Fruit fly (Drosophila melanogaster) whole organism, embryonic: ENCODE data around the gene CG2972.

Experiments
- ATbp ChIP-seq: fragments of 200-800 bp; sonication (Bioruptor generic); optimal IDR thresholded peaks from 2 replicates; lab custom pipeline; 2017; ENCODE audit warnings: missing biosample characterization, mild to moderate bottlenecking, missing genetic modification characterization, missing genetic modification reagents
- Blimp-1 ChIP-seq: fragments of 200-800 bp; sonication (Bioruptor generic); optimal IDR thresholded peaks from 3 replicates; lab custom pipeline; 2018; ENCODE audit warnings: missing biosample characterization, missing genetic modification characterization, mild to moderate bottlenecking, moderate library complexity, missing genetic modification reagents
- CG12219 ChIP-seq: fragments of 200-800 bp; sonication (Bioruptor generic); optimal IDR thresholded peaks from 3 replicates; lab custom pipeline; 2018; ENCODE audit warnings: missing biosample characterization, mild to moderate bottlenecking, missing genetic modification characterization
- CG14710 ChIP-seq: fragments of 200-800 bp; sonication (Bioruptor generic); optimal IDR thresholded peaks from 3 replicates; lab custom pipeline; 2019; ENCODE audit warnings: missing biosample characterization, mild to moderate bottlenecking, missing genetic modification characterization, moderate library complexity
- CG1529 ChIP-seq: fragments of 200-800 bp; sonication (Bioruptor generic); optimal IDR thresholded peaks from 3 replicates; lab custom pipeline; 2018; ENCODE audit warnings: missing biosample characterization, missing genetic modification characterization
- CG15601 ChIP-seq: fragments of 200-800 bp; sonication (Bioruptor generic); optimal IDR thresholded peaks from 3 replicates; lab custom pipeline; 2019; ENCODE audit warnings: missing biosample characterization, mild to moderate bottlenecking, missing genetic modification characterization, moderate library complexity
- CG17328 ChIP-seq: fragments of 200-800 bp; sonication (Bioruptor generic); IDR thresholded peaks from 2 replicates; pipeline ENCODE4 v1.3.6; 2022; ENCODE audit warnings: missing biosample characterization, missing genetic modification characterization
- CG17359 ChIP-seq: fragments of 200-800 bp; sonication (Bioruptor generic); optimal IDR thresholded peaks from 3 replicates; lab custom pipeline; 2018; ENCODE audit warnings: missing biosample characterization, mild to moderate bottlenecking, missing genetic modification characterization, moderate library complexity
- CG17361 ChIP-seq: fragments of 200-800 bp; sonication (Bioruptor generic); IDR thresholded peaks from 3 replicates; pipeline ENCODE4 v1.3.6; 2022; ENCODE audit warnings: missing biosample characterization, missing genetic modification characterization
- CG2678 ChIP-seq: fragments of 200-800 bp; sonication (Bioruptor generic); optimal IDR thresholded peaks from 3 replicates; lab custom pipeline; 2019; ENCODE audit warnings: missing biosample characterization, mild to moderate bottlenecking, missing genetic modification characterization, moderate library complexity
- CG2875 ChIP-seq: fragments of 200-800 bp; sonication (Bioruptor generic); optimal IDR thresholded peaks from 2 replicates; lab custom pipeline; 2017; ENCODE audit warnings: missing biosample characterization, mild to moderate bottlenecking, missing genetic modification characterization, missing genetic modification reagents
- CG31441 ChIP-seq: fragments of 200-800 bp; sonication (Bioruptor generic); IDR thresholded peaks from 2 replicates; pipeline ENCODE4 v1.3.6; 2022; ENCODE audit warnings: missing biosample characterization, missing genetic modification characterization
- CG8388 ChIP-seq: fragments of 200-800 bp; sonication (Bioruptor generic); optimal IDR thresholded peaks from 2 replicates; lab custom pipeline; 2019; ENCODE audit warnings: missing biosample characterization, mild to moderate bottlenecking, missing genetic modification characterization, moderate library complexity
- D19A ChIP-seq: fragments of 200-800 bp; optimal IDR thresholded peaks from 3 replicates; lab custom pipeline; 2019; ENCODE audit warnings: missing biosample characterization, mild to moderate bottlenecking, missing genetic modification characterization, moderate library complexity
- Fer3 ChIP-seq: fragments of 200-800 bp; sonication (Bioruptor generic); optimal IDR thresholded peaks from 2 replicates; lab custom pipeline; 2018; ENCODE audit warnings: missing biosample characterization, mild to moderate bottlenecking, missing genetic modification characterization, moderate library complexity
- H2.0 ChIP-seq: fragments of 200-800 bp; sonication (Bioruptor generic); IDR thresholded peaks from 2 replicates; pipeline ENCODE4 v1.3.6; 2022; ENCODE audit warnings: missing biosample characterization, missing genetic modification characterization
- Hand ChIP-seq: fragments of 200-800 bp; sonication (Bioruptor generic); optimal IDR thresholded peaks from 2 replicates; lab custom pipeline; 2017; ENCODE audit warnings: mild to moderate bottlenecking, missing biosample characterization, missing genetic modification reagents, missing genetic modification characterization
- Kr ChIP-seq: fragments of 200-800 bp; sonication (Bioruptor generic); optimal IDR thresholded peaks from 2 replicates; lab custom pipeline; 2017; ENCODE audit warnings: missing biosample characterization, mild to moderate bottlenecking, missing genetic modification characterization
- Mes4 ChIP-seq: fragments of 200-800 bp; sonication (Bioruptor generic); optimal IDR thresholded peaks from 2 replicates; lab custom pipeline; 2016; ENCODE audit warnings: missing biosample characterization, missing genetic modification characterization
- NfI ChIP-seq: fragments of 200-800 bp; sonication (Bioruptor generic); optimal IDR thresholded peaks from 3 replicates; lab custom pipeline; 2018; ENCODE audit warnings: missing biosample characterization, mild to moderate bottlenecking, missing genetic modification characterization, moderate library complexity
- Oli ChIP-seq: fragments of 200-800 bp; sonication (Bioruptor generic); optimal IDR thresholded peaks from 2 replicates; lab custom pipeline; 2018; ENCODE audit warnings: missing biosample characterization, mild to moderate bottlenecking, missing genetic modification characterization, moderate library complexity
- Xrp1 ChIP-seq: fragments of 200-800 bp; sonication (Bioruptor generic); IDR thresholded peaks from 2 replicates; pipeline ENCODE4 v1.3.6; 2022; ENCODE audit warnings: missing biosample characterization, missing genetic modification characterization
- ash1 ChIP-seq: fragments of 200-800 bp; sonication (Bioruptor generic); optimal IDR thresholded peaks from 2 replicates; lab custom pipeline; 2018; ENCODE audit warnings: missing biosample characterization, mild to moderate bottlenecking, missing genetic modification characterization
- ato ChIP-seq: fragments of 200-800 bp; sonication (Bioruptor generic); IDR thresholded peaks from 2 replicates; pipeline ENCODE4 v1.3.6; 2022; ENCODE audit warnings: missing biosample characterization, missing genetic modification characterization; ENCODE audit not compliant: partially characterized antibody
- az2 ChIP-seq: fragments of 200-800 bp; sonication (Bioruptor generic); optimal IDR thresholded peaks from 3 replicates; lab custom pipeline; 2016; ENCODE audit warnings: missing biosample characterization, missing genetic modification characterization
- bcd ChIP-seq: fragments of 200-800 bp; sonication (Bioruptor generic); optimal IDR thresholded peaks from 2 replicates; lab custom pipeline; 2017; ENCODE audit warnings: missing biosample characterization, mild to moderate bottlenecking, missing genetic modification characterization
- bsh ChIP-seq, 2 experiments: fragments of 200-800 bp; sonication (Bioruptor generic); optimal IDR thresholded peaks; 2 replicates each; lab custom pipeline; 2017 to 2018; ENCODE audit warnings: mild to moderate bottlenecking in 2 of 2, missing biosample characterization in 2 of 2, missing genetic modification characterization in 2 of 2, moderate library complexity in 1 of 2
- chinmo ChIP-seq: fragments of 200-800 bp; sonication (Bioruptor generic); IDR thresholded peaks from 4 replicates; pipeline ENCODE4 v1.3.6; 2022; ENCODE audit warnings: missing biosample characterization, missing genetic modification characterization; ENCODE audit not compliant: partially characterized antibody
- corto ChIP-seq: fragments of 200-800 bp; sonication (Bioruptor generic); optimal IDR thresholded peaks from 2 replicates; lab custom pipeline; 2016; ENCODE audit warnings: missing biosample characterization, mild to moderate bottlenecking, missing genetic modification characterization, moderate library complexity
- crol ChIP-seq: fragments of 200-800 bp; sonication (Bioruptor generic); IDR thresholded peaks from 2 replicates; pipeline ENCODE4 v1.3.6; 2022; ENCODE audit warnings: missing biosample characterization, missing genetic modification characterization
- danr ChIP-seq: fragments of 200-800 bp; sonication (Bioruptor generic); IDR thresholded peaks from 2 replicates; pipeline ENCODE4 v1.3.6; 2022; ENCODE audit warnings: missing biosample characterization, missing genetic modification characterization
- dmrt99B ChIP-seq: fragments of 200-800 bp; sonication (Bioruptor generic); optimal IDR thresholded peaks from 2 replicates; lab custom pipeline; 2018; ENCODE audit warnings: missing biosample characterization, mild to moderate bottlenecking, missing genetic modification characterization, moderate library complexity
- ems ChIP-seq: fragments of 200-800 bp; sonication (Bioruptor generic); optimal IDR thresholded peaks from 3 replicates; lab custom pipeline; 2016; ENCODE audit warnings: missing biosample characterization, missing genetic modification characterization
- eve ChIP-seq, 2 experiments: fragments of >200 bp; optimal IDR thresholded peaks; 2 replicates each; lab custom pipeline; 2017; ENCODE audit warnings: missing biosample characterization in 2 of 2, missing genetic modification characterization in 2 of 2
- gem ChIP-seq: fragments of 200-800 bp; sonication (Bioruptor generic); optimal IDR thresholded peaks from 2 replicates; lab custom pipeline; 2019; ENCODE audit warnings: missing biosample characterization, mild to moderate bottlenecking, missing genetic modification characterization, moderate library complexity
- grau ChIP-seq: fragments of 200-800 bp; optimal IDR thresholded peaks from 3 replicates; lab custom pipeline; 2019; ENCODE audit warnings: missing biosample characterization, mild to moderate bottlenecking, missing genetic modification characterization, moderate library complexity
- hkb ChIP-seq, 2 experiments: fragments of 200-800 bp in 1 of 2; fragments of >200 bp in 1 of 2; sonication (Bioruptor generic) in 1 of 2; IDR thresholded peaks in 1 of 2; optimal IDR thresholded peaks in 1 of 2; 2 replicates each; pipeline versions ENCODE4 v1.3.6 to Lab custom; 2017 to 2022; ENCODE audit warnings: missing biosample characterization in 1 of 2, missing genetic modification characterization in 1 of 2
- ken ChIP-seq: fragments of 200-800 bp; sonication (Bioruptor generic); IDR thresholded peaks from 3 replicates; pipeline ENCODE4 v1.3.6; 2022; ENCODE audit warnings: missing biosample characterization, missing genetic modification characterization
- prd ChIP-seq, 3 experiments: fragments of >200 bp in 2 of 3; fragments of 200-800 bp in 1 of 3; sonication (Bioruptor generic) in 1 of 3; optimal IDR thresholded peaks in 2 of 3; IDR thresholded peaks in 1 of 3; 2 replicates in 2 of 3; 3 replicates in 1 of 3; pipeline versions ENCODE4 v1.3.6 to Lab custom; 2017 to 2022; ENCODE audit warnings: missing biosample characterization in 1 of 3, missing genetic modification characterization in 1 of 3
- row ChIP-seq: fragments of 200-800 bp; sonication (Bioruptor generic); IDR thresholded peaks from 3 replicates; pipeline ENCODE4 v1.3.6; 2022; ENCODE audit warnings: missing biosample characterization, missing genetic modification characterization
- sqz ChIP-seq: fragments of 200-800 bp; sonication (Bioruptor generic); optimal IDR thresholded peaks from 3 replicates; lab custom pipeline; 2018; ENCODE audit warnings: missing biosample characterization, mild to moderate bottlenecking, missing genetic modification characterization
- ssp ChIP-seq: fragments of 200-800 bp; sonication (Bioruptor generic); IDR thresholded peaks from 2 replicates; pipeline ENCODE4 v1.3.6; 2022; ENCODE audit warnings: missing biosample characterization, missing genetic modification characterization
- stc ChIP-seq: fragments of 200-800 bp; sonication (Bioruptor generic); IDR thresholded peaks from 2 replicates; pipeline ENCODE4 v1.3.6; 2022; ENCODE audit warnings: missing biosample characterization, missing genetic modification characterization
- trem ChIP-seq: fragments of 200-800 bp; optimal IDR thresholded peaks from 3 replicates; lab custom pipeline; 2019; ENCODE audit warnings: missing biosample characterization, mild to moderate bottlenecking, missing genetic modification characterization, moderate library complexity
- unpg ChIP-seq: fragments of 200-800 bp; sonication (Bioruptor generic); optimal IDR thresholded peaks from 3 replicates; lab custom pipeline; 2018; ENCODE audit warnings: missing biosample characterization, mild to moderate bottlenecking, missing genetic modification characterization, moderate library complexity
- zen ChIP-seq: fragments of 200-800 bp; sonication (Bioruptor generic); optimal IDR thresholded peaks from 3 replicates; lab custom pipeline; 2018; ENCODE audit warnings: missing biosample characterization, mild to moderate bottlenecking, missing genetic modification characterization, moderate library complexity

The CG2972 gene

dm6 chrX:10113910-10114790 lies 31.2 kb downstream of the CG2972 start (continued):
- TF ChIP-seq D19A (tag; lab: Kevin White, UChicago) (peak; percentile 35), dmrt99B (tag; lab: Kevin White, UChicago) (peak; percentile 38), hkb (optimal IDR thresholded peaks at IDR 0.05; lab: Kevin White, UChicago) (no peak), hkb (GFP tag; IDR thresholded peaks at IDR 0.05; lab: Robert Waterston, UW) (0 out of 2 replicates have a peak, but pooled peaks have one; percentile 27), CG8388 (GFP tag; lab: Kevin White, UChicago) (peak; percentile 36), CG2678 (peak; percentile 28), ATbp (GFP tag; lab: Kevin White, UChicago) (peak; percentile 44), chinmo (no peak), Hand (GFP tag; lab: Kevin White, UChicago) (no peak), ash1 (no peak), CG1529 (peak; percentile 11), Fer3 (no peak), Oli (tag; lab: Kevin White, UChicago) (peak; percentile 38), gem (peak; percentile 54), corto (GFP tag; lab: Kevin White, UChicago) (peak; percentile 23), stc (GFP tag; lab: Robert Waterston, UW) (no peak), CG17361 (GFP tag; lab: Robert Waterston, UW) (peak; percentile 41; the same call in 1 of the 3 replicates), bsh (GFP tag; optimal IDR thresholded peaks at IDR 0.05; lab: Kevin White, UChicago) (peak; percentile 14 to 68), CG31441 (GFP tag; lab: Robert Waterston, UW) (peak; percentile 40; the same call in 1 of the 2 replicates), ken (0 out of 3 replicates have a peak, but pooled peaks have one; percentile 26), CG2875 (GFP tag; lab: Kevin White, UChicago) (peak; percentile 12), trem (tag; lab: Kevin White, UChicago) (peak; percentile 11), H2.0 (no peak), eve (GFP tag; optimal IDR thresholded peaks at IDR 0.05; lab: Kevin White, UChicago) (peak in 1 of 2 experiments; percentile 65), crol (no peak), Kr (GFP tag; lab: Kevin White, UChicago) (no peak), ssp (GFP tag; lab: Robert Waterston, UW) (no peak), CG14710 (peak; percentile 26), CG15601 (tag; lab: Kevin White, UChicago) (peak; percentile 6), zen (tag; lab: Kevin White, UChicago) (no peak), danr (0 out of 2 replicates have a peak, but pooled peaks have one; percentile 8), ems (GFP tag; lab: Kevin White, UChicago) (no peak), prd (optimal IDR thresholded peaks at IDR 0.05; lab: Kevin White, UChicago) (no peak), prd (GFP tag; IDR thresholded peaks at IDR 0.05; lab: Robert Waterston, UW) (peak; percentile 16; the same call in 1 of the 3 replicates), CG12219 (GFP tag; lab: Kevin White, UChicago) (no peak), row (0 out of 3 replicates have a peak, but pooled peaks have one; percentile 9), CG17328 (0 out of 2 replicates have a peak, but pooled peaks have one; percentile 15), grau (tag; lab: Kevin White, UChicago) (peak; percentile 11), unpg (GFP tag; lab: Kevin White, UChicago) (peak; percentile 40), bcd (GFP tag; lab: Kevin White, UChicago) (no peak), NfI (GFP tag; lab: Kevin White, UChicago) (no peak), az2 (GFP tag; lab: Kevin White, UChicago) (peak; percentile 24), sqz (GFP tag; lab: Kevin White, UChicago) (peak; percentile 68), CG17359 (tag; lab: Kevin White, UChicago) (peak; percentile 14), Mes4 (GFP tag; lab: Kevin White, UChicago) (no peak), Blimp-1 (GFP tag; lab: Kevin White, UChicago) (peak; percentile 54), Xrp1 (peak; percentile 25; the same call in 1 of the 2 replicates), ato (GFP tag; lab: Robert Waterston, UW) (no peak)
